Worm (Caenorhabditis elegans) whole organism, midembryonic: ENCODE data around the gene unc-129.

Experiments
- klf-2 ChIP-seq: fragments of 200-800 bp; sonication (Bioruptor generic); conservative IDR thresholded peaks from 2 replicates; pipeline ENCODE4 v1.3.6; 2022; ENCODE audit warnings: missing genetic modification reagents, missing genetic modification characterization, missing compliant biosample characterization
- ztf-23 ChIP-seq: fragments of 200-800 bp; sonication (Bioruptor generic); IDR thresholded peaks from 2 replicates; pipeline ENCODE4 v1.3.6; 2022; ENCODE audit warnings: missing genetic modification reagents, missing genetic modification characterization, missing compliant biosample characterization

DNA sequence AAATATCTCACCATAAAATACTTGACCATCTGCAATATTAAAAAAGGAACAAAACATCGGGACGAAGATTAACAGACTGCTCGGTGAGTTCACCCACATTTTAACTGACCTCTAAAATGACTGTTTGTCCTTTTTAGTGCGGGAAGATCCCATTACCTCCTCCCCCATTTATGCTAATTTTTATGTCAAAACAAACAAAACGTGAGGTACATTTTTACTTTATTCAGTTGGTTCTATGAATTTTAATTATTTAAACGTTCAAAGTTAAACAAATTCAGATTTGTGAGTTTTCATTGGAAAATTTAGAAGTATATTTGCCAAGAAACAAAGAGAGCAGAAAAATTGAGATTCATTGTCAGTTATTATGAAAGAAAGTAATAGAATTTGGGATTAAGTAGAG is 2.6 kb downstream of the unc-129 start, which contains the start of gene C53D6.8:
- TF ChIP-seq ztf-23, result no peak
- TF ChIP-seq klf-2 (GFP tag; lab: Robert Waterston, UW), result no peak
